Fruit fly (Drosophila melanogaster): Measurements from ENCODE around the gene CG5078.

The CG5078 gene

dm6 chr3L:20538458-20538857, 32.6 kb downstream of the CG5078 start:
- no peak for TF ChIP-seq noc (tag; optimal IDR thresholded peaks at IDR 0.05)

- peak; percentile 24 for TF ChIP-seq noc (tag; optimal IDR thresholded peaks at IDR 0.05)
Observed at dm6 chr3L:20539116-20539990, 33.5 kb downstream of the CG5078 start.

DNA sequence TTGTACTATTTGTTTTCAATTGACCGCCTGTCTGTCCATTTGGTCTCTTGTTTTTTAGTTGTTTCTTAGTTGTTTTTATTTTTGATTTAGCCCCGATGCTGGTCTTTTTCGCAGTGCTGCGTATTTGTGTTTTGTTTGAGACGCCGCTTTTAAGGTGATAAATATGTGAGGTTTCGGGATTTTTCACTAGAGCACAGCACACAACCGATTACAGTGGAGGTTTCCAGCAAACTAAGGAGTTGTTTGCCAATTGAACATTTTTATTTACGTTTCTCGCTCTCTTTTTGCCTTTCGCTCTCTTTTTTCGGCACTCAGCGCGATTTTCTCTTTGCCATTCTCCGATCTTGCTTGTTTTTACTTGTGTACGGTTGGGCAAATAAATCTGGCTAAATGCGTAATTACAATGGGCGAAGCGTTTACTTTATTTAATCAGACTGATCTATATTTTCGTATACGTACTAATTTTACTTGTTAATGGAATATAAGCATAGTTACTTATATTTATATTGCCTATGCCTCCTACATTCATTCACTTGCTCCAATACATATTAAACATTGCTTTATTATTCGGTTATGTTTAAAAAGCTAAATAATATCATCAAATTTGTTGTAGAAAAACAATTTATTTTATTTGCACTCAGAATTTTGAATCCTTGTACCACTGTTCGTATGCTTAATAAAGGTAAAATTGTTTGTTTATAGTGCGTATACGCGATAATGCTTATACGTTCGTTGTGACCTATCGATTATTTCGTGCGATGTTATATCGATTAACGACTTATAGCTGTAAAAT, 34.5 kb downstream of the CG5078 start, which contains the start of gene Rcd2:
Gene Rcd2 (minus strand): TSS at position 236 of the 793 bp plus-strand sequence.
- peak; percentile 88 for TF ChIP-seq noc (tag; optimal IDR thresholded peaks at IDR 0.05)

- no peak for TF ChIP-seq noc (tag; optimal IDR thresholded peaks at IDR 0.05)
Observed at dm6 chr3L:20540975-20541951, 35.4 kb downstream of the CG5078 start.

- peak; percentile 4 for TF ChIP-seq noc (tag; optimal IDR thresholded peaks at IDR 0.05)
Observed at dm6 chr3L:20548201-20548854, 42.5 kb downstream of the CG5078 start.

DNA sequence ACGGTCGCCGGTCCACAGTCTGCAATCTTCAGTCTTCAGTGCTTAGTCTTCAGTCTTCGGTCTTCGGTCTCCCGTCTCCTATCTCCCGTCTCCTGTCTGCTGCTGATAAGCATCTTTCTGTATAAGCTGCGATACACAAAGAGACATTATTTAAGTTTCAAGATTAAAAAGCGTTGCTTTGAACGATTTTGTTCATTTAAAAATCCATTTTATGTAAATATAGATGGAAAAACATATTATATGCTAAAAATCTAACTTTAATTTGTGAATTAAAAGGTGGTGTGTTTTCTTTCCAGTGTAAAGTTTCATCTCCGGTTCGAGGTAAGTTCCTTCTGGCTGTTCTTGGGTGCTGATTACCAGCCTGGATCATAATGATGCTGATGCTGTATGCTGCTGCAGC, 43.5 kb downstream of the CG5078 start:
- no peak for TF ChIP-seq noc (tag; optimal IDR thresholded peaks at IDR 0.05)

DNA sequence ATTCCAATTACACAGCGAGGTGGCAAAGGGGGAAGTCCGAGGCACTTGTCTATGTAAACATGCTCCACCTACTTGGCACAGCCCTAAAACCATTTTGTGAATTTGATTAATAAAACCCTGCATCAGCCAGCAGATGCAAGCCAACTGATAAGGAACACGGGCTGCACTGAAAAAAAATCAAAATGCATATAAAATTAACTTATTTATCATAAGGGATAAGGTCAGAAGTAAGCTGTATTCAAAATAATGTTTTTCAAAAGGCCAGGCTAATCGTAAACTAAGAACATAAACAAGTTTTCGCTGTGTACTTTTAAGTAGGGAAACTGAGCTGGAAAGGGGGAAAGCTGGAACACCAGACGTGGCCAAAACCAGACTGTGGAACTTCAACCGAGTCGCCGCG, 46.0 kb downstream of the CG5078 start:
- no peak for TF ChIP-seq noc (tag; optimal IDR thresholded peaks at IDR 0.05)

DNA sequence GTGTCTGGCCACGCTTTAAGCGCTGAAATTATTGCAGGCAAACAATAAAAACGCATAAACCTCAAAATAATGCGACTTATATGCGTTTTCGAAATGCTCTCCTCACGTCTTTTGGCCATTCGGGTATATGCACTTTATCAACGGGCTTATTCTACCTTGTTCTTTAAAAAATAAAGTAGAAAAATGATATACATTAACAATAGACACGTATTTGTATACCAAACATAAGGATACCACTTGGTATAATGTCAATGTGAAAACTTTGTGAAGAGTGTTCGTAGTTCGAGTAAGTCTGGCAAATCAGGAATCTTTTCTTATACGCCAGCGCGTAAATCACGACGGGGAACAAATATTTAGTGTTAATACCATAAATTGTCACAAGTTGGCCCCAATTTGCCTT, 50.5 kb downstream of the CG5078 start:
- no peak for TF ChIP-seq noc (tag; optimal IDR thresholded peaks at IDR 0.05)

Data from whole organism, larva.